Worm (Caenorhabditis elegans) whole organism, late embryonic: Measurements from ENCODE around the gene F11D11.6.
"Not testable (repeated sequence)": the region's sequence is repeated elsewhere in the genome, so short reads cannot be mapped to it uniquely, and the experiment has no call there.

Experiments
- F13H6.1 ChIP-seq: sonication (generic microtip); optimal IDR thresholded peaks from 2 replicates; lab custom pipeline; 2016; ENCODE audit warnings: missing genetic modification characterization, missing compliant biosample characterization
- K02D7.2 ChIP-seq: sonication (generic microtip); optimal IDR thresholded peaks from 2 replicates; lab custom pipeline; 2017; ENCODE audit warnings: mild to moderate bottlenecking, missing genetic modification characterization, missing compliant biosample characterization
- K09A11.1 ChIP-seq: sonication (generic microtip); optimal IDR thresholded peaks from 2 replicates; lab custom pipeline; 2017; ENCODE audit warnings: antibody characterized with exemption, mild to moderate bottlenecking, missing genetic modification characterization, missing compliant biosample characterization; ENCODE audit not compliant: insufficient read depth
- Y22D7AL.16 ChIP-seq: sonication (generic microtip); optimal IDR thresholded peaks from 2 replicates; lab custom pipeline; 2016; ENCODE audit warnings: missing genetic modification characterization, missing compliant biosample characterization
- ahr-1 ChIP-seq: sonication (generic microtip); optimal IDR thresholded peaks from 2 replicates; lab custom pipeline; 2016; ENCODE audit warnings: missing genetic modification characterization, missing compliant biosample characterization
- ceh-14 ChIP-seq: sonication (generic microtip); optimal IDR thresholded peaks from 2 replicates; lab custom pipeline; 2016; ENCODE audit warnings: missing genotype, missing genetic modification characterization, missing compliant biosample characterization
- ceh-24 ChIP-seq: sonication (generic microtip); optimal IDR thresholded peaks from 2 replicates; lab custom pipeline; 2016; ENCODE audit warnings: mild to moderate bottlenecking, missing genetic modification characterization, missing compliant biosample characterization
- ceh-30 ChIP-seq: fragments of 150-350 bp; optimal IDR thresholded peaks from 2 replicates; lab custom pipeline; 2014; ENCODE audit warnings: missing biosample characterization, missing genetic modification characterization
- ceh-31 ChIP-seq: sonication (generic microtip); optimal IDR thresholded peaks from 2 replicates; lab custom pipeline; 2016; ENCODE audit warnings: missing genetic modification characterization, missing compliant biosample characterization
- ceh-34 ChIP-seq: sonication (generic microtip); optimal IDR thresholded peaks from 2 replicates; lab custom pipeline; 2016; ENCODE audit warnings: mild to moderate bottlenecking, missing genetic modification characterization, missing compliant biosample characterization
- ceh-48 ChIP-seq: sonication (generic microtip); optimal IDR thresholded peaks from 2 replicates; lab custom pipeline; 2016; ENCODE audit warnings: missing genetic modification characterization, inconsistent platforms, missing compliant biosample characterization
- che-1 ChIP-seq: sonication (generic microtip); optimal IDR thresholded peaks from 2 replicates; lab custom pipeline; 2016; ENCODE audit warnings: mild to moderate bottlenecking, missing genetic modification characterization, missing compliant biosample characterization
- dve-1 ChIP-seq: sonication (generic microtip); optimal IDR thresholded peaks from 2 replicates; lab custom pipeline; 2017; ENCODE audit warnings: antibody characterized with exemption, mild to moderate bottlenecking, missing genetic modification characterization, missing compliant biosample characterization
- elt-2 ChIP-seq: sonication (generic microtip); optimal IDR thresholded peaks from 2 replicates; lab custom pipeline; 2016; ENCODE audit warnings: missing genetic modification reagents, missing genetic modification characterization, missing compliant biosample characterization
- eyg-1 ChIP-seq: sonication (generic microtip); optimal IDR thresholded peaks from 2 replicates; lab custom pipeline; 2016; ENCODE audit warnings: missing genotype, missing genetic modification characterization, missing compliant biosample characterization
- gmeb-2 ChIP-seq: sonication (generic microtip); optimal IDR thresholded peaks from 2 replicates; lab custom pipeline; 2016; ENCODE audit warnings: missing genetic modification characterization, inconsistent platforms, missing compliant biosample characterization
- hlh-6 ChIP-seq: sonication (generic microtip); optimal IDR thresholded peaks from 2 replicates; lab custom pipeline; 2016; ENCODE audit warnings: missing genotype, missing genetic modification characterization, missing compliant biosample characterization
- hlh-8 ChIP-seq: sonication (generic microtip); optimal IDR thresholded peaks from 2 replicates; lab custom pipeline; 2016; ENCODE audit warnings: missing genotype, missing genetic modification characterization, missing compliant biosample characterization
- lim-6 ChIP-seq: sonication (generic microtip); optimal IDR thresholded peaks from 2 replicates; lab custom pipeline; 2016; ENCODE audit warnings: missing genetic modification characterization, missing compliant biosample characterization
- lin-11 ChIP-seq: fragments of 200-800 bp; sonication (Bioruptor generic); optimal IDR thresholded peaks from 2 replicates; lab custom pipeline; 2018; ENCODE audit warnings: mild to moderate bottlenecking, missing genetic modification characterization, missing compliant biosample characterization
- mec-3 ChIP-seq: sonication (generic microtip); optimal IDR thresholded peaks from 2 replicates; lab custom pipeline; 2016; ENCODE audit warnings: borderline replicate concordance, missing genetic modification characterization, missing compliant biosample characterization
- nfya-1 ChIP-seq: sonication (generic microtip); optimal IDR thresholded peaks from 2 replicates; lab custom pipeline; 2017; ENCODE audit warnings: missing genetic modification characterization, mild to moderate bottlenecking, missing compliant biosample characterization, antibody characterized with exemption, moderate library complexity
- nhr-11 ChIP-seq: fragments of 150-350 bp; optimal IDR thresholded peaks from 2 replicates; lab custom pipeline; 2014; ENCODE audit warnings: missing biosample characterization, missing genetic modification characterization
- npax-4 ChIP-seq: sonication (generic microtip); optimal IDR thresholded peaks from 2 replicates; lab custom pipeline; 2016; ENCODE audit warnings: missing genetic modification characterization, missing compliant biosample characterization
- pha-4 ChIP-seq: fragments of 150-350 bp; optimal IDR thresholded peaks from 2 replicates; lab custom pipeline; 2018; ENCODE audit warnings: missing biosample characterization, missing genetic modification reagents, missing genetic modification characterization
- pqm-1 ChIP-seq: sonication (generic microtip); optimal IDR thresholded peaks from 2 replicates; lab custom pipeline; 2016; ENCODE audit warnings: missing genetic modification characterization, missing compliant biosample characterization
- pros-1 ChIP-seq: fragments of 150-350 bp; optimal IDR thresholded peaks from 2 replicates; lab custom pipeline; 2014; ENCODE audit warnings: missing biosample characterization, missing genetic modification reagents, missing genetic modification characterization
- ref-2 ChIP-seq: sonication (generic microtip); optimal IDR thresholded peaks from 2 replicates; lab custom pipeline; 2016; ENCODE audit warnings: missing genetic modification characterization, missing compliant biosample characterization
- rnt-1 ChIP-seq: sonication (generic microtip); optimal IDR thresholded peaks from 2 replicates; lab custom pipeline; 2016; ENCODE audit warnings: missing genetic modification characterization, missing compliant biosample characterization
- sox-4 ChIP-seq: sonication (generic microtip); optimal IDR thresholded peaks from 2 replicates; lab custom pipeline; 2017; ENCODE audit warnings: mild to moderate bottlenecking, missing genetic modification characterization, inconsistent platforms, missing compliant biosample characterization
- syd-9 ChIP-seq: sonication (generic microtip); optimal IDR thresholded peaks from 2 replicates; lab custom pipeline; 2016; ENCODE audit warnings: mild to moderate bottlenecking, missing genetic modification characterization, moderate library complexity, missing compliant biosample characterization
- tbx-2 ChIP-seq: sonication (generic microtip); optimal IDR thresholded peaks from 2 replicates; lab custom pipeline; 2016; ENCODE audit warnings: missing genetic modification characterization, missing compliant biosample characterization
- tbx-7 ChIP-seq: sonication (generic microtip); optimal IDR thresholded peaks from 2 replicates; lab custom pipeline; 2016; ENCODE audit warnings: missing genotype, missing genetic modification characterization, missing compliant biosample characterization
- unc-3 ChIP-seq, 2 experiments: fragments of 200-800 bp in 1 of 2; sonication (Bioruptor generic) in 1 of 2; sonication (generic microtip) in 1 of 2; conservative IDR thresholded peaks in 1 of 2; optimal IDR thresholded peaks in 1 of 2; 2 replicates each; pipeline versions ENCODE4 v1.3.6 to Lab custom; 2016 to 2022; ENCODE audit warnings: missing compliant biosample characterization in 2 of 2, missing genetic modification characterization in 2 of 2, missing genetic modification reagents in 1 of 2
- unc-55 ChIP-seq: sonication (generic microtip); optimal IDR thresholded peaks from 2 replicates; lab custom pipeline; 2017; ENCODE audit warnings: missing biosample characterization, missing genetic modification reagents, missing genetic modification characterization
- unc-86 ChIP-seq: sonication (generic microtip); optimal IDR thresholded peaks from 2 replicates; lab custom pipeline; 2016; ENCODE audit warnings: missing genetic modification characterization, missing compliant biosample characterization
- ztf-16 ChIP-seq: sonication (generic microtip); optimal IDR thresholded peaks from 2 replicates; lab custom pipeline; 2017; ENCODE audit warnings: missing genetic modification characterization, missing compliant biosample characterization

Gene F11D11.6

DNA sequence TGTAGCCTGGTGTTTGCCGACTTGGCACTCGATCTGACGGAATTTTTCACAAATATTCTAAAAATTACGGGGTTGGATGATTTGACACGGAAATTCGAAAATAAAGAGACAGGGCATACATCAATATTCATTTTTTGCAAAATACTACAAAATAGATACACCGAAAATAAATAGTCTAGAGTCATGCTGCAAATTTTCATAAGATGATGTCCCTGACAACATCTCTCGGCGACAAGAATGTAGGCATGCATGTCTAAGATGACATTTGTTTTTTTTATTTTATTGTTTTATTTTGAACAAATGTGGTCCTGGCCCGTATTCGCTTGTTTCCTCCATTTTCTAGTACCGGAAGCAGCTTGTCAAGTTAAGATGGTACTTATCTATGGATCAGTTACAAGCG lies 18.5 kb upstream of the F11D11.6 start, which contains the start of gene clec-256:
Gene clec-256 (plus strand): TSS at position 301 of the 400 bp plus-strand sequence.
- TF ChIP-seq ref-2 (no peak), nfya-1 (no peak)

DNA sequence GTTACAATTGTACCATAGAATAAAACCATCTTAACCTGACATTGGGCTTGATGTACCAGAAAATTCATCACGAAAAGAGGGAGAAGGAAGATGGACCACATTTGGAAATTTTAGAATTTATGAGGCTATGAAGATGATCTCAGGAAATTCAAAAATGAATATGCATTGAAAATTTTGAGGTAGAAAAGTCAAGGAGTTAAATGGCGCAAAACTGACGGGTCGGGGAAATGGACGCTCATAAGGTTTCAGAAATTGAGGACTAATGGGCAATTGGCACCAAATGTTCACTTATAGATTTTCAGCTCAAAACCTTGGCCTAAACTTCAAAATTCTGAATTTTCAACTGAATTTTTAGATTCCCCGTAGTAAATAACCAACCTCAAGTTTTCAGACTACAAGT lies 17.7 kb upstream of the F11D11.6 start, which contains the start of gene clec-255:
Gene clec-255 (minus strand): TSS at position 101 of the 400 bp plus-strand sequence.
- no peak for TF ChIP-seq unc-55 (GFP tag; lab: Kevin White, UChicago)
- no peak for TF ChIP-seq mec-3 (tag; lab: Kevin White, UChicago)
- no peak for TF ChIP-seq K02D7.2 (tag; lab: Kevin White, UChicago)
- TF ChIP-seq syd-9 (tag; lab: Kevin White, UChicago): no peak
- TF ChIP-seq ref-2: no peak
- no peak for TF ChIP-seq nhr-11 (tag; lab: Kevin White, UChicago)
- TF ChIP-seq lin-11 (tag; lab: Kevin White, UChicago): no peak
- TF ChIP-seq ceh-34 (tag; lab: Kevin White, UChicago): no peak
- no peak for TF ChIP-seq sox-4 (tag; lab: Kevin White, UChicago)

DNA sequence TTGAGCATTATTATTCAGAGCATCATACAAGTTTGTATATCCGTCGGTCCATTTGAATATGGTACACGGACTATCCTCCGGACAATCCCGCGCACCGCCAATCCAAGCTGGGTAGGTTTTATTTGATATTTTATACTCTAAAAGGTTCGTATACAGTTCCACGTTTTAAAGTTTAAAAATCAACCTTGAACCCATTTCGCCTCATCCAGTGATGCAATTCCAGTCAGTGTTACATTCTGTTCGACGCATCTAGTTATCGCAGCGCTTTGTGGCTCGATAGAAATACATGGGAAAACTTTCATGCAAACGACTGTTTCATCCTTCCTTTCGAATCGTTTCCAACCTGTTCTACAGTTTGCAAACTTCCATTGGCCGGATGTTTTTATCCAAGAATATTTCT lies 17.0 kb upstream of the F11D11.6 start:
- no peak for TF ChIP-seq lin-11 (tag; lab: Kevin White, UChicago)
- TF ChIP-seq dve-1 (tag; lab: Kevin White, UChicago): no peak
- TF ChIP-seq K09A11.1: no peak
- TF ChIP-seq gmeb-2 (tag; lab: Kevin White, UChicago): no peak
- TF ChIP-seq hlh-8 (tag; lab: Kevin White, UChicago): no peak
- no peak for TF ChIP-seq lim-6
- no peak for TF ChIP-seq syd-9 (tag; lab: Kevin White, UChicago)
- no peak for TF ChIP-seq ref-2
- TF ChIP-seq ceh-14 (tag; lab: Kevin White, UChicago): no peak
- TF ChIP-seq ceh-31: no peak
- no peak for TF ChIP-seq nhr-11 (tag; lab: Kevin White, UChicago)
- TF ChIP-seq F13H6.1: no peak
- TF ChIP-seq rnt-1 (tag; lab: Kevin White, UChicago): no peak
- no peak for TF ChIP-seq hlh-6 (tag; lab: Kevin White, UChicago)
- TF ChIP-seq pros-1 (tag; lab: Kevin White, UChicago): no peak
- TF ChIP-seq unc-55 (GFP tag; lab: Kevin White, UChicago): no peak
- no peak for TF ChIP-seq tbx-7
- TF ChIP-seq eyg-1 (tag; lab: Kevin White, UChicago): no peak
- TF ChIP-seq unc-3 (GFP tag; conservative IDR thresholded peaks at IDR 0.05; lab: Robert Waterston, UW): no peak
- TF ChIP-seq unc-3 (tag; optimal IDR thresholded peaks at IDR 0.05; lab: Kevin White, UChicago): no peak

DNA sequence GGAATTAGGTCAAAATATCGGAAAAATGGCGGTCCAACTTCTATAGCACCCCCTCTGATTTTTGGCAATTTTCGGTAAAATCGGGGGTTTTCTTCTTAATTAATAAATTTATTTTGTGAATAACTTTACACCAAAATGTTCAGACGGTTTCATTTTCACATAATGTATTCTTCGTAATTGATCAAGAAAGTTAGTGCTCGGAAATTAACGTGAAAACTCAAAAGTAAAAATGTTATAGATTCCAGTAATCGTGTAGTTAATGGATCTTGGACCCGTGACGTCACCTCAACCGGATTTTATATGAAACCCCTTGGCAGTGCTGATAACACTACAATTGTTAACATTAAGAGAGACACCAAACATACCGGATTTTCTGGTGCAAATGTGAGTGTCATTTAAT lies 9.1 kb upstream of the F11D11.6 start, which contains the start of gene F11D11.22:
Gene F11D11.22 (plus strand): TSS at position 301 of the 400 bp plus-strand sequence.
- TF ChIP-seq K02D7.2, pqm-1, npax-4 (tag; lab: Kevin White, UChicago): not testable (repeated sequence)
- TF ChIP-seq, all 69 proteins: peak for 0; not testable (repeated sequence) for 69

DNA sequence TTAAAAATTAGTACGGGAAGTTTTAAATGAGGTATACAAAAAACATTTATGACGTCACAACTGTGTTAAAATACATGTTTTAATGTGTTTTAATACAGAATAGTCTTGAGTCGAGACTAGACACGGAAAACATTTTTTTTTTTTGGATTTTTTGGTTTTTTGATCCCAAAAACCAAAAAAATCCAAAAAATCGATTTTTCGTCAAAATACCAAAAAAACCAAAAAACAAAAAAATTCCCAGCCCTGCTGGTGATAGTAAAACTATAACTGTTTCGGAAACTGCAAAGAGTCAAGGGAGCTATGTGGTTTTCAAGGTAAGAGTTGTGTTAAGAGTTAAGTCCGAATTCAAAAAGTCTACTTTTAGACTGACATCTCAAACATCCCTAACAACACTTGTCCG lies 8.1 kb upstream of the F11D11.6 start, which contains the start of gene F11D11.4:
Gene F11D11.4 (plus strand): TSS at position 301 of the 400 bp plus-strand sequence.
- TF ChIP-seq ztf-16 (tag; lab: Kevin White, UChicago) (no peak), elt-2 (tag; lab: Kevin White, UChicago) (no peak), ceh-30 (tag; lab: Kevin White, UChicago) (no peak), tbx-2 (tag; lab: Kevin White, UChicago) (no peak), F13H6.1 (no peak), pros-1 (tag; lab: Kevin White, UChicago) (no peak), che-1 (no peak), hlh-6 (tag; lab: Kevin White, UChicago) (no peak), ceh-24 (tag; lab: Kevin White, UChicago) (no peak), nfya-1 (no peak), syd-9 (tag; lab: Kevin White, UChicago) (no peak), nhr-11 (tag; lab: Kevin White, UChicago) (no peak), ahr-1 (tag; lab: Kevin White, UChicago) (no peak), unc-86 (no peak), ceh-48 (tag; lab: Kevin White, UChicago) (no peak), hlh-8 (tag; lab: Kevin White, UChicago) (no peak), pha-4 (no peak), Y22D7AL.16 (tag; lab: Kevin White, UChicago) (no peak)
